Worm (Caenorhabditis elegans): ENCODE measurements around the gene F16G10.2.

DNA sequence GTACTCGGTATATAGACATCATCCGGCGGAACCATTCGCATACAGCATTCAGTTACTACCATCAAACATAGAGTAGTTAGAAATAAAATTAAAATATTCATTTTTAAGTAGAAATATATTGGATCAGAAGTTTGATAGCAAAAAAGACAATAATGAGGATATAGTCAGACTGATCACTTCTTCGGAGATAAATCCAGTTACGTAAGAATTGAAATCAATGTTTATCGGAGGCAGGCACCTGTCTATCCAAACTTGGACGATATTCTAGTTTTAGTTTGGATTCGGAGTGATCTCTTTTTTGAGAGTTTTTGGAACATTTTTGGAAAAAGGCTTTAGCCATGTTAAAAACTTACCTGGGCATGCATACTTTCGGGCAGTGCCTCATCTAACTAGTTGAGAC lies 8.3 kb downstream of the F16G10.2 start, which contains the start of gene F16G10.8:
- TF ChIP-seq nhr-12 (tag; optimal IDR thresholded peaks at IDR 0.05) (no peak), mab-5 (tag; optimal IDR thresholded peaks at IDR 0.05) (no peak), lsy-2 (tag; optimal IDR thresholded peaks at IDR 0.05) (no peak), unc-120 (tag; optimal IDR thresholded peaks at IDR 0.05; ENCODE audit: poor library complexity, severe bottlenecking) (no peak), snpc-4 (tag; optimal IDR thresholded peaks at IDR 0.05) (no peak), nhr-237 (tag; optimal IDR thresholded peaks at IDR 0.05) (no peak), nhr-76 (tag; optimal IDR thresholded peaks at IDR 0.05) (no peak), flh-1 (GFP tag; optimal IDR thresholded peaks at IDR 0.05) (no peak), unc-62 (GFP tag; optimal IDR thresholded peaks at IDR 0.05) (no peak), unc-39 (tag; optimal IDR thresholded peaks at IDR 0.05) (no peak), pha-4 (tag; optimal IDR thresholded peaks at IDR 0.05) (no peak), ztf-11 (tag; optimal IDR thresholded peaks at IDR 0.05) (no peak), ham-2 (GFP tag; optimal IDR thresholded peaks at IDR 0.05) (no peak), nhr-28 (tag; optimal IDR thresholded peaks at IDR 0.05) (no peak)

Measured in whole organism, mixed stage, embryonic.